Fruit fly (Drosophila melanogaster) whole organism, embryonic: Measurements from ENCODE around the gene PAPLA1.

Experiments used
- Ada2b ChIP-seq: fragments of 200-800 bp; sonication (Bioruptor generic); IDR thresholded peaks from 2 replicates; pipeline ENCODE4 v1.3.6; 2022; ENCODE audit warnings: missing biosample characterization, missing genetic modification characterization
- Atf-2 ChIP-seq: fragments of 200-800 bp; sonication (Bioruptor generic); optimal IDR thresholded peaks from 2 replicates; lab custom pipeline; 2016; ENCODE audit warnings: missing biosample characterization, missing genetic modification characterization
- Atf6 ChIP-seq: fragments of 200-800 bp; sonication (Bioruptor generic); IDR thresholded peaks from 2 replicates; pipeline ENCODE4 v1.3.6; 2022; ENCODE audit warnings: missing biosample characterization, missing genetic modification characterization
- Bteb2 ChIP-seq: fragments of 200-800 bp; sonication (Bioruptor generic); optimal IDR thresholded peaks from 2 replicates; lab custom pipeline; 2016; ENCODE audit warnings: missing biosample characterization, missing genetic modification characterization
- CG12071 ChIP-seq: fragments of 200-800 bp; sonication (Bioruptor generic); optimal IDR thresholded peaks from 3 replicates; lab custom pipeline; 2018; ENCODE audit warnings: missing biosample characterization, mild to moderate bottlenecking, missing genetic modification characterization
- CG1529 ChIP-seq: fragments of 200-800 bp; sonication (Bioruptor generic); optimal IDR thresholded peaks from 3 replicates; lab custom pipeline; 2018; ENCODE audit warnings: missing biosample characterization, missing genetic modification characterization
- CG17568 ChIP-seq: fragments of 200-800 bp; sonication (Bioruptor generic); optimal IDR thresholded peaks from 2 replicates; lab custom pipeline; 2018; ENCODE audit warnings: missing biosample characterization, mild to moderate bottlenecking, missing genetic modification characterization, moderate library complexity
- CG2120 ChIP-seq: fragments of 200-800 bp; sonication (Bioruptor generic); optimal IDR thresholded peaks from 3 replicates; lab custom pipeline; 2016; ENCODE audit warnings: missing biosample characterization, missing genetic modification characterization
- CG2129 ChIP-seq: fragments of 200-800 bp; sonication (Bioruptor generic); IDR thresholded peaks from 2 replicates; pipeline ENCODE4 v1.3.6; 2022; ENCODE audit warnings: missing biosample characterization, missing genetic modification characterization; ENCODE audit not compliant: partially characterized antibody
- CG2199 ChIP-seq: fragments of 200-800 bp; sonication (Bioruptor generic); IDR thresholded peaks from 3 replicates; pipeline ENCODE4 v1.3.6; 2022; ENCODE audit warnings: missing biosample characterization, missing genetic modification characterization
- CG32767 ChIP-seq: fragments of 200-800 bp; sonication (Bioruptor generic); IDR thresholded peaks from 2 replicates; pipeline ENCODE4 v1.3.6; 2022; ENCODE audit warnings: missing biosample characterization, missing genetic modification characterization
- CG32772 ChIP-seq: fragments of 200-800 bp; sonication (Bioruptor generic); IDR thresholded peaks from 2 replicates; pipeline ENCODE4 v1.3.6; 2022; ENCODE audit warnings: missing biosample characterization, missing genetic modification characterization
- CG33557 ChIP-seq: fragments of 200-800 bp; sonication (Bioruptor generic); optimal IDR thresholded peaks from 2 replicates; lab custom pipeline; 2019; ENCODE audit warnings: missing biosample characterization, mild to moderate bottlenecking, missing genetic modification characterization, moderate library complexity
- CG6175 ChIP-seq: fragments of 200-800 bp; sonication (Bioruptor generic); IDR thresholded peaks from 3 replicates; pipeline ENCODE4 v1.3.6; 2022; ENCODE audit warnings: missing biosample characterization, missing genetic modification characterization
- CG6654 ChIP-seq: fragments of 200-800 bp; sonication (Bioruptor generic); optimal IDR thresholded peaks from 2 replicates; lab custom pipeline; 2017; ENCODE audit warnings: missing biosample characterization, mild to moderate bottlenecking, missing genetic modification characterization
- CG6813 ChIP-seq: fragments of 200-800 bp; sonication (Bioruptor generic); optimal IDR thresholded peaks from 2 replicates; lab custom pipeline; 2017; ENCODE audit warnings: missing biosample characterization, missing genetic modification characterization, mild to moderate bottlenecking, moderate library complexity, missing genetic modification reagents
- CG7556 ChIP-seq: fragments of 200-800 bp; sonication (Bioruptor generic); optimal IDR thresholded peaks from 2 replicates; lab custom pipeline; 2017; ENCODE audit warnings: missing biosample characterization, mild to moderate bottlenecking, missing genetic modification characterization
- CG7786 ChIP-seq: fragments of 200-800 bp; sonication (Bioruptor generic); optimal IDR thresholded peaks from 2 replicates; lab custom pipeline; 2016; ENCODE audit warnings: missing biosample characterization, missing genetic modification characterization
- CG8281 ChIP-seq: fragments of 200-800 bp; sonication (Bioruptor generic); optimal IDR thresholded peaks from 2 replicates; lab custom pipeline; 2018; ENCODE audit warnings: missing biosample characterization, mild to moderate bottlenecking, missing genetic modification characterization, moderate library complexity
- CG9817 ChIP-seq: fragments of 200-800 bp; sonication (Bioruptor generic); optimal IDR thresholded peaks from 2 replicates; lab custom pipeline; 2018; ENCODE audit warnings: missing biosample characterization, mild to moderate bottlenecking, missing genetic modification characterization, moderate library complexity
- CTCF ChIP-seq: fragments of 200-800 bp; sonication (Bioruptor generic); optimal IDR thresholded peaks from 2 replicates; lab custom pipeline; 2017; ENCODE audit warnings: missing biosample characterization, mild to moderate bottlenecking, missing genetic modification characterization, moderate library complexity
- Dek ChIP-seq: fragments of 200-800 bp; sonication (Bioruptor generic); optimal IDR thresholded peaks from 3 replicates; lab custom pipeline; 2019; ENCODE audit warnings: missing biosample characterization, mild to moderate bottlenecking, missing genetic modification characterization, moderate library complexity
- Eip74EF ChIP-seq, 2 experiments: fragments of 200-800 bp in 1 of 2; fragments of >200 bp in 1 of 2; sonication (Bioruptor generic) in 1 of 2; optimal IDR thresholded peaks; 2 replicates each; lab custom pipeline; 2017 to 2019; ENCODE audit warnings: missing biosample characterization in 2 of 2, missing genetic modification characterization in 2 of 2, mild to moderate bottlenecking in 1 of 2, moderate library complexity in 1 of 2
- Ets65A ChIP-seq: fragments of 200-800 bp; sonication (Bioruptor generic); peaks from one replicate; lab custom pipeline; 2016; ENCODE audit warnings: missing biosample characterization, missing genetic modification characterization
- H2.0 ChIP-seq: fragments of 200-800 bp; sonication (Bioruptor generic); IDR thresholded peaks from 2 replicates; pipeline ENCODE4 v1.3.6; 2022; ENCODE audit warnings: missing biosample characterization, missing genetic modification characterization
- Hmx ChIP-seq: fragments of 200-800 bp; sonication (Bioruptor generic); optimal IDR thresholded peaks from 2 replicates; lab custom pipeline; 2016; ENCODE audit warnings: missing biosample characterization, missing genetic modification characterization
- Jarid2 ChIP-seq: fragments of 200-800 bp; sonication (Bioruptor generic); optimal IDR thresholded peaks from 3 replicates; lab custom pipeline; 2017; ENCODE audit warnings: mild to moderate bottlenecking, missing biosample characterization, missing genetic modification reagents, missing genetic modification characterization
- Max ChIP-seq: fragments of 200-800 bp; sonication (Bioruptor generic); optimal IDR thresholded peaks from 2 replicates; lab custom pipeline; 2016; ENCODE audit warnings: missing biosample characterization, mild to moderate bottlenecking, missing genetic modification characterization
- Meics ChIP-seq: fragments of 200-800 bp; sonication (Bioruptor generic); optimal IDR thresholded peaks from 2 replicates; lab custom pipeline; 2017; ENCODE audit warnings: missing biosample characterization, mild to moderate bottlenecking, missing genetic modification characterization
- Six4 ChIP-seq: fragments of 200-800 bp; sonication (Bioruptor generic); optimal IDR thresholded peaks from 2 replicates; lab custom pipeline; 2016; ENCODE audit warnings: missing biosample characterization, missing genetic modification characterization
- Tbp ChIP-seq: fragments of >200 bp; optimal IDR thresholded peaks from 2 replicates; lab custom pipeline; 2018; ENCODE audit warnings: missing biosample characterization, missing genetic modification characterization
- ara ChIP-seq: fragments of 200-800 bp; sonication (Bioruptor generic); IDR thresholded peaks from 2 replicates; pipeline ENCODE4 v1.3.6; 2022; ENCODE audit warnings: missing biosample characterization, missing genetic modification characterization
- bowl ChIP-seq: fragments of 200-800 bp; sonication (Bioruptor generic); IDR thresholded peaks from 2 replicates; pipeline ENCODE4 v1.3.6; 2022; ENCODE audit warnings: missing biosample characterization, missing genetic modification characterization
- br ChIP-seq: fragments of >200 bp; optimal IDR thresholded peaks from 2 replicates; lab custom pipeline; 2017
- caup ChIP-seq: fragments of 200-800 bp; sonication (Bioruptor generic); optimal IDR thresholded peaks from 3 replicates; lab custom pipeline; 2017; ENCODE audit warnings: missing biosample characterization, mild to moderate bottlenecking, missing genetic modification characterization, moderate library complexity; ENCODE audit not compliant: severe bottlenecking
- eve ChIP-seq, 2 experiments: fragments of >200 bp; optimal IDR thresholded peaks; 2 replicates each; lab custom pipeline; 2017; ENCODE audit warnings: missing biosample characterization in 2 of 2, missing genetic modification characterization in 2 of 2
- fd102C ChIP-seq: fragments of 200-800 bp; sonication (Bioruptor generic); optimal IDR thresholded peaks from 2 replicates; lab custom pipeline; 2018; ENCODE audit warnings: missing biosample characterization, mild to moderate bottlenecking, missing genetic modification characterization, moderate library complexity
- ftz-f1 ChIP-seq: fragments of 200-800 bp; sonication (Bioruptor generic); optimal IDR thresholded peaks from 2 replicates; lab custom pipeline; 2016; ENCODE audit warnings: missing biosample characterization, missing genetic modification characterization
- gsb ChIP-seq: fragments of 200-800 bp; sonication (Bioruptor generic); IDR thresholded peaks from 2 replicates; pipeline ENCODE4 v1.3.6; 2022; ENCODE audit warnings: missing biosample characterization, missing genetic modification characterization
- hkb ChIP-seq, 2 experiments: fragments of 200-800 bp in 1 of 2; fragments of >200 bp in 1 of 2; sonication (Bioruptor generic) in 1 of 2; IDR thresholded peaks in 1 of 2; optimal IDR thresholded peaks in 1 of 2; 2 replicates each; pipeline versions ENCODE4 v1.3.6 to Lab custom; 2017 to 2022; ENCODE audit warnings: missing biosample characterization in 1 of 2, missing genetic modification characterization in 1 of 2
- inv ChIP-seq: fragments of 200-800 bp; sonication (Bioruptor generic); IDR thresholded peaks from 2 replicates; pipeline ENCODE4 v1.3.6; 2022; ENCODE audit warnings: missing biosample characterization, missing genetic modification characterization; ENCODE audit not compliant: partially characterized antibody
- kni ChIP-seq: fragments of 200-800 bp; sonication (Bioruptor generic); optimal IDR thresholded peaks from 3 replicates; lab custom pipeline; 2017; ENCODE audit warnings: mild to moderate bottlenecking, missing biosample characterization, missing genetic modification reagents, missing genetic modification characterization
- repo ChIP-seq: fragments of 200-800 bp; sonication (Bioruptor generic); optimal IDR thresholded peaks from 2 replicates; lab custom pipeline; 2016; ENCODE audit warnings: missing biosample characterization, missing genetic modification characterization
- sens-2 ChIP-seq: fragments of 200-800 bp; sonication (Bioruptor generic); IDR thresholded peaks from 2 replicates; pipeline ENCODE4 v1.3.6; 2022; ENCODE audit warnings: missing biosample characterization, missing genetic modification characterization
- slbo ChIP-seq: fragments of 200-800 bp; sonication (Bioruptor generic); IDR thresholded peaks from 2 replicates; pipeline ENCODE4 v1.3.6; 2022; ENCODE audit warnings: missing biosample characterization, missing genetic modification characterization
- stwl ChIP-seq: fragments of 200-800 bp; sonication (Bioruptor generic); optimal IDR thresholded peaks from 3 replicates; lab custom pipeline; 2018; ENCODE audit warnings: missing biosample characterization, mild to moderate bottlenecking, missing genetic modification characterization, moderate library complexity
- tap ChIP-seq: fragments of 200-800 bp; optimal IDR thresholded peaks from 3 replicates; lab custom pipeline; 2019; ENCODE audit warnings: missing biosample characterization, mild to moderate bottlenecking, missing genetic modification characterization, moderate library complexity
- wdn ChIP-seq: fragments of 200-800 bp; sonication (Bioruptor generic); IDR thresholded peaks from 2 replicates; pipeline ENCODE4 v1.3.6; 2022; ENCODE audit warnings: missing biosample characterization, missing genetic modification characterization
- zen ChIP-seq: fragments of 200-800 bp; sonication (Bioruptor generic); optimal IDR thresholded peaks from 3 replicates; lab custom pipeline; 2018; ENCODE audit warnings: missing biosample characterization, mild to moderate bottlenecking, missing genetic modification characterization, moderate library complexity

Gene PAPLA1

DNA sequence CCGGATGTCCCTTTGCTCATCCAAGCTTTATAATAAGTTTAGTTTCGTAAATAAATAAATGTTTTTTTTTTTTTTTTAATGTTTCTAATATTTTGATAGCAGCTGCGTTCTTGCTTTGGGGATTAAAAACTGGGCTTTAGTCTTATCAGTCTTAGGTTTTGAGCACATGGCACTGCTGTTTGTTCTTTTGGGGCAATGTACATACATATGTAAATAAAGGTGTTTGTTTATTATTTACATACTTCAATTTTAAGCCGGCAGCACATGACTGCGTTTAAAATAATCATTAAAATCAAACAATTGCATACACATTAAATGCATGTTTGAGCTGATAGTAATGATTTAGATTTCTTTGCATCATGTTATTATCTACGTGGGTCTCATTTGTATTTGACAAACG is 4.8 kb upstream of the PAPLA1 start (continued):
- TF ChIP-seq gsb (GFP tag; lab: Robert Waterston, UW) (0 out of 2 replicates have a peak, but pooled peaks have one; percentile 11), CG2129 (GFP tag; lab: Robert Waterston, UW) (no peak)

- TF ChIP-seq Ada2b = no peak
- 0 out of 2 replicates have a peak, but pooled peaks have one; percentile 45 for TF ChIP-seq sens-2
- no peak for TF ChIP-seq Bteb2
- TF ChIP-seq repo (GFP tag; lab: Kevin White, UChicago) = no peak
- no peak for TF ChIP-seq CTCF (GFP tag; lab: Kevin White, UChicago)
- TF ChIP-seq Max = no peak
- TF ChIP-seq Meics (GFP tag; lab: Kevin White, UChicago) = no peak
- TF ChIP-seq CG12071 = no peak
- no peak for TF ChIP-seq br (lab: Kevin White, UChicago)
- no peak for TF ChIP-seq CG32772 (GFP tag; lab: Robert Waterston, UW)
- TF ChIP-seq Hmx (GFP tag; lab: Kevin White, UChicago) = no peak
- TF ChIP-seq stwl (tag; lab: Kevin White, UChicago) = no peak
- TF ChIP-seq CG9817 (tag; lab: Kevin White, UChicago) = no peak
- no peak for TF ChIP-seq CG6654 (GFP tag; lab: Kevin White, UChicago)
- no peak for TF ChIP-seq CG7556 (GFP tag; lab: Kevin White, UChicago)
- TF ChIP-seq tap = no peak
- TF ChIP-seq CG6813 = peak; percentile 9
- no peak for TF ChIP-seq wdn (GFP tag; lab: Robert Waterston, UW)
- no peak for TF ChIP-seq Tbp (GFP tag; lab: Kevin White, UChicago)
- no peak for TF ChIP-seq CG1529 (GFP tag; lab: Kevin White, UChicago)
- TF ChIP-seq CG6175 = no peak
- TF ChIP-seq caup (GFP tag; lab: Kevin White, UChicago) = peak; percentile 4
- TF ChIP-seq H2.0 (GFP tag; lab: Robert Waterston, UW) = 0 out of 2 replicates have a peak, but pooled peaks have one; percentile 1
- TF ChIP-seq hkb (optimal IDR thresholded peaks at IDR 0.05; lab: Kevin White, UChicago) = no peak
- no peak for TF ChIP-seq hkb (GFP tag; IDR thresholded peaks at IDR 0.05; lab: Robert Waterston, UW)
- TF ChIP-seq Eip74EF (GFP tag; optimal IDR thresholded peaks at IDR 0.05; lab: Kevin White, UChicago) = peak in 1 of 2 experiments; percentile 53
- TF ChIP-seq CG17568 (GFP tag; lab: Kevin White, UChicago) = no peak
- TF ChIP-seq CG8281 = peak; percentile 9
- TF ChIP-seq fd102C = no peak
- 0 out of 3 replicates have a peak, but pooled peaks have one; percentile 8 for TF ChIP-seq CG2199 (GFP tag; lab: Robert Waterston, UW)
- no peak for TF ChIP-seq Atf-2 (GFP tag; lab: Kevin White, UChicago)
- no peak for TF ChIP-seq Atf6 (GFP tag; lab: Robert Waterston, UW)
- no peak for TF ChIP-seq zen (tag; lab: Kevin White, UChicago)
- TF ChIP-seq Jarid2 (GFP tag; lab: Kevin White, UChicago) = no peak
- TF ChIP-seq slbo (GFP tag; lab: Robert Waterston, UW) = no peak
- no peak for TF ChIP-seq Ets65A (GFP tag; lab: Kevin White, UChicago)
- peak in 1 of 2 experiments; percentile 59 for TF ChIP-seq eve (GFP tag; optimal IDR thresholded peaks at IDR 0.05; lab: Kevin White, UChicago)
- TF ChIP-seq CG33557 (GFP tag; lab: Kevin White, UChicago) = no peak
- peak; percentile 13; the same call in 1 of the 2 replicates for TF ChIP-seq ara (GFP tag; lab: Robert Waterston, UW)
- no peak for TF ChIP-seq Dek
- TF ChIP-seq inv = no peak
- TF ChIP-seq CG32767 (GFP tag; lab: Robert Waterston, UW) = no peak
- no peak for TF ChIP-seq Six4 (GFP tag; lab: Kevin White, UChicago)
- TF ChIP-seq CG2120 (GFP tag; lab: Kevin White, UChicago) = no peak
- no peak for TF ChIP-seq bowl (GFP tag; lab: Robert Waterston, UW)
- no peak for TF ChIP-seq CG7786 (GFP tag; lab: Kevin White, UChicago)
- TF ChIP-seq kni (GFP tag; lab: Kevin White, UChicago) = peak; percentile 53
- TF ChIP-seq ftz-f1 (GFP tag; lab: Kevin White, UChicago) = no peak
Observed at dm6 chr2L:8163588-8164166, 4.2 kb upstream of the PAPLA1 start.
